Worm (Caenorhabditis elegans): Measurements from ENCODE around the gene T04C12.9.
A peak's percentile ranks its signal among the peaks of the same experiment; 100 is the strongest.

The T04C12.9 gene

DNA sequence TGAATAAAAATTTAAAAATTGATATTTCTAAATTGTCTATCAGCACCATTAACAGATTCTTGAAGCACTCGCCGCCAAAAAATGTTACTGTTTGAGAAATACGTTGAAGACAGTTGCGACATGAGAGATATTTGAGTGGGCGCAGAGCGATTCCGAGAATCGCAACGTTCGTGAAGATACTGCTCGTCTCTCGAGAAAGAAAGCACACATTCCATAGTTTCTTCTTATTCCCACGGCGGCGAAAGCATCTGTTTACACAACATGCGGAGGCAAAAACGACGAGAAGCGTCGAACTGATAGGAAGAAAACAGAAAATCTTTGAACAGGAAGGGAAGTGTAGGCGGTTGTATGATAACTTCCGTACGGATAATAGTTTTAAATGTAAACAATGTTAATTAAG lies 19.5 kb upstream of the T04C12.9 start (continued):
- TF ChIP-seq efl-3 (GFP tag; optimal IDR thresholded peaks at IDR 0.05) (no peak), tlp-1 (tag; optimal IDR thresholded peaks at IDR 0.05) (no peak), ztf-11 (tag; optimal IDR thresholded peaks at IDR 0.05) (no peak), lin-39 (tag; optimal IDR thresholded peaks at IDR 0.05) (peak; percentile 23), sptf-1 (tag; optimal IDR thresholded peaks at IDR 0.05) (no peak), egl-13 (tag; optimal IDR thresholded peaks at IDR 0.05) (no peak), aha-1 (tag; optimal IDR thresholded peaks at IDR 0.05) (no peak), vab-15 (tag; optimal IDR thresholded peaks at IDR 0.05) (no peak), nhr-85 (tag) (no peak), dpl-1 (GFP tag; optimal IDR thresholded peaks at IDR 0.05) (no peak), tbx-2 (tag; optimal IDR thresholded peaks at IDR 0.05) (peak; percentile 58), pqm-1 (tag; optimal IDR thresholded peaks at IDR 0.05) (no peak), mep-1 (tag; optimal IDR thresholded peaks at IDR 0.05) (peak; percentile 49), aly-2 (tag; optimal IDR thresholded peaks at IDR 0.05) (peak; percentile 96), hlh-17 (GFP tag; optimal IDR thresholded peaks at IDR 0.05; ENCODE audit: borderline replicate concordance) (no peak), nhr-28 (tag; optimal IDR thresholded peaks at IDR 0.05) (no peak), F16B12.6 (tag; optimal IDR thresholded peaks at IDR 0.05) (no peak), hlh-4 (tag; optimal IDR thresholded peaks at IDR 0.05) (no peak), fkh-4 (tag; optimal IDR thresholded peaks at IDR 0.05; ENCODE audit: borderline replicate concordance) (no peak), lsy-2 (tag; optimal IDR thresholded peaks at IDR 0.05) (peak; percentile 32 to 44), ceh-8 (GFP tag; optimal IDR thresholded peaks at IDR 0.05) (no peak), ceh-88 (GFP tag; IDR thresholded peaks at IDR 0.05) (no peak), jun-1 (tag; optimal IDR thresholded peaks at IDR 0.05) (no peak), nhr-84 (tag; optimal IDR thresholded peaks at IDR 0.05) (no peak), C04F5.9 (tag; optimal IDR thresholded peaks at IDR 0.05) (no peak), pax-3 (tag; optimal IDR thresholded peaks at IDR 0.05) (no peak), unc-98 (GFP tag; IDR thresholded peaks at IDR 0.05) (no peak), ama-1 (optimal IDR thresholded peaks at IDR 0.05) (peak; percentile 83), elt-3 (tag; optimal IDR thresholded peaks at IDR 0.05) (no peak), ceh-63 (GFP tag; optimal IDR thresholded peaks at IDR 0.05) (no peak), nhr-19 (GFP tag; conservative IDR thresholded peaks at IDR 0.05) (peak; percentile 84), skn-1 (tag; optimal IDR thresholded peaks at IDR 0.05) (no peak), Y116A8C.19 (tag; optimal IDR thresholded peaks at IDR 0.05; ENCODE audit: borderline replicate concordance) (no peak), mab-9 (GFP tag; IDR thresholded peaks at IDR 0.05) (no peak), ces-1 (GFP tag; optimal IDR thresholded peaks at IDR 0.05) (no peak), lin-13 (GFP tag; optimal IDR thresholded peaks at IDR 0.05) (peak; percentile 14), snpc-4 (tag; optimal IDR thresholded peaks at IDR 0.05) (no peak), fos-1 (tag; optimal IDR thresholded peaks at IDR 0.05) (peak; percentile 12), dsc-1 (tag; optimal IDR thresholded peaks at IDR 0.05) (peak; percentile 67), unc-62 (GFP tag; optimal IDR thresholded peaks at IDR 0.05) (no peak), xbp-1 (tag; optimal IDR thresholded peaks at IDR 0.05) (peak; percentile 37), lin-35 (GFP tag; optimal IDR thresholded peaks at IDR 0.05) (no peak), nhr-47 (tag; optimal IDR thresholded peaks at IDR 0.05) (peak; percentile 71)

DNA sequence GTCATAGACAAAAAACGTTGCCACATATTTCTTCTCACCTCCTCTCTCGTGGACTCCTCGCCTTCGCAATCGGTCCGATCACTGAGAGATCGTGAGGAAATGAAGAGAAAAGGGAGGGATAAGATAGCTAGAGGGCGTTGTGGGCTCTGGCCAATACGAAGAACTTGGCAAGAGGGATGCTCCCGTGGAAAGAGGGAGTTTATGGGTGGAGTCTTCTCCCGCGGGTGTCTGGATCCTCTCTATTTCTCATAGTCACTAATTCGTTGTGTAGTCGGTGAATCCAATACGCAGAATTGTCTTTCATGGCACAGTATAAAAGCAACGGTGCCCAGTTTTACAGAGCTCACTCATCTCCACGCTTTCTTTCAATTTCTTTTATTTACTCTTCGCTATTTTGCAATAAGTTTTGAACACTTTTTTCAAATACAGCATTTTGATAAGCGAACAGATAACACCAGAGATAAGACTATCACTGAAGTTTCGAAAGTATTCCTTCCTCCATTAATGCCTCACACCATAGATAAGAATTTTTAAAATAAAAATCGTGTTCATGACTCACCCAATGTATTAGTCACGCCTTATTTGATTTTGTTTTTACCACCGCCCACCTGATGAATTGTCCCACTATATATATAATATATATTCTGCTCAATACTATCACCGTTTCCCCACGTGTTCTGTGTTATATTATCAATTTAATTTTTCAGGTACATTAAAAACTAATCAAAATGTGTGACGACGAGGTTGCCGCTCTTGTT lies 17.5 kb upstream of the T04C12.9 start, which contains the start of gene act-1:
act-1 (plus strand) TSS at position 708 of the 758 bp plus-strand sequence.
- TF ChIP-seq nhr-28 (tag; optimal IDR thresholded peaks at IDR 0.05) = no peak
- no peak for TF ChIP-seq ces-1 (GFP tag; optimal IDR thresholded peaks at IDR 0.05)
- peak; percentile 19 for TF ChIP-seq unc-130 (tag; optimal IDR thresholded peaks at IDR 0.05)
- TF ChIP-seq nhr-77 (tag; optimal IDR thresholded peaks at IDR 0.05) = peak; percentile 50
- peak; percentile 38 for TF ChIP-seq snu-23 (GFP tag; optimal IDR thresholded peaks at IDR 0.05)
- peak in 1 of 2 experiments; percentile 18 for TF ChIP-seq efl-1 (optimal IDR thresholded peaks at IDR 0.05)
- TF ChIP-seq efl-1 (GFP tag; optimal IDR thresholded peaks at IDR 0.05 in 1 of 2) = peak in 1 of 2 experiments; percentile 71
- peak; percentile 35 for TF ChIP-seq pag-3 (tag; optimal IDR thresholded peaks at IDR 0.05; ENCODE audit: borderline replicate concordance, insufficient read depth)
- TF ChIP-seq mdl-1 (tag; optimal IDR thresholded peaks at IDR 0.05) = peak in 1 of 2 experiments; percentile 12
- TF ChIP-seq xbp-1 (tag; optimal IDR thresholded peaks at IDR 0.05) = peak; percentile 1
- peak; percentile 21 for TF ChIP-seq nhr-47 (tag; optimal IDR thresholded peaks at IDR 0.05)
- no peak for TF ChIP-seq irx-1 (tag; optimal IDR thresholded peaks at IDR 0.05)
- TF ChIP-seq vab-15 (tag; optimal IDR thresholded peaks at IDR 0.05) = no peak
- TF ChIP-seq nhr-19 (GFP tag; conservative IDR thresholded peaks at IDR 0.05) = peak; percentile 79
- no peak for TF ChIP-seq grh-1 (GFP tag; IDR thresholded peaks at IDR 0.05)
- TF ChIP-seq jun-1 (tag; optimal IDR thresholded peaks at IDR 0.05) = no peak
- TF ChIP-seq tbx-2 (tag; optimal IDR thresholded peaks at IDR 0.05) = peak; percentile 21
- TF ChIP-seq C04F5.9 (tag; optimal IDR thresholded peaks at IDR 0.05) = no peak
- peak in 1 of 2 experiments; percentile 3 for TF ChIP-seq lin-35 (GFP tag; optimal IDR thresholded peaks at IDR 0.05)
- no peak for TF ChIP-seq egl-13 (tag; optimal IDR thresholded peaks at IDR 0.05)
- no peak for TF ChIP-seq unc-62 (GFP tag; optimal IDR thresholded peaks at IDR 0.05)

Measured in whole organism, L1 larva.